Worm (Caenorhabditis elegans) whole organism, L2 larva: ENCODE results near the gene msp-10.
"Not testable (repeated sequence)": the region's sequence is repeated elsewhere in the genome, so short reads cannot be mapped to it uniquely, and the experiment has no call there.

Experiments used
- C34F6.9 ChIP-seq: fragments of 150-350 bp; optimal IDR thresholded peaks from 2 replicates; lab custom pipeline; 2014; ENCODE audit warnings: missing biosample characterization, missing genetic modification characterization
- F13H6.1 ChIP-seq: sonication (generic microtip); optimal IDR thresholded peaks from 2 replicates; lab custom pipeline; 2016; ENCODE audit warnings: missing genetic modification characterization, missing compliant biosample characterization
- R02D3.7 ChIP-seq: fragments of 150-350 bp; optimal IDR thresholded peaks from 2 replicates; lab custom pipeline; 2014; ENCODE audit warnings: missing biosample characterization, missing genetic modification characterization
- Y55F3AM.14 ChIP-seq: fragments of 200-800 bp; sonication (Bioruptor generic); optimal IDR thresholded peaks from 2 replicates; lab custom pipeline; 2018; ENCODE audit warnings: mild to moderate bottlenecking, missing genetic modification characterization, missing compliant biosample characterization
- ZK546.5 ChIP-seq: sonication (generic microtip); optimal IDR thresholded peaks from 2 replicates; lab custom pipeline; 2017; ENCODE audit warnings: missing biosample characterization, missing genetic modification characterization
- alr-1 ChIP-seq: fragments of 150-350 bp; optimal IDR thresholded peaks from 2 replicates; lab custom pipeline; 2014; ENCODE audit warnings: missing biosample characterization, missing genetic modification characterization
- ama-1 ChIP-seq: fragments of 150-350 bp; optimal IDR thresholded peaks from 2 replicates; lab custom pipeline; 2018; ENCODE audit warnings: inconsistent platforms
- ceh-16 ChIP-seq: fragments of 150-350 bp; optimal IDR thresholded peaks from 2 replicates; lab custom pipeline; 2014; ENCODE audit warnings: missing biosample characterization, missing genetic modification characterization
- ceh-82 ChIP-seq: fragments of 150-350 bp; optimal IDR thresholded peaks from 2 replicates; lab custom pipeline; 2014; ENCODE audit warnings: missing biosample characterization, missing genetic modification characterization
- crh-2 ChIP-seq: sonication (generic microtip); optimal IDR thresholded peaks from 2 replicates; lab custom pipeline; 2017; ENCODE audit warnings: missing biosample characterization, missing genetic modification characterization
- dmd-4 ChIP-seq: sonication (generic microtip); optimal IDR thresholded peaks from 2 replicates; lab custom pipeline; 2017; ENCODE audit warnings: missing biosample characterization, missing genetic modification characterization
- egl-27 ChIP-seq: sonication (generic microtip); optimal IDR thresholded peaks from 3 replicates; lab custom pipeline; 2017; ENCODE audit warnings: missing biosample characterization, missing genetic modification reagents, missing genetic modification characterization
- elt-1 ChIP-seq: fragments of 150-350 bp; optimal IDR thresholded peaks from 2 replicates; lab custom pipeline; 2014; ENCODE audit warnings: missing biosample characterization, missing genetic modification characterization
- fos-1 ChIP-seq: fragments of 150-350 bp; optimal IDR thresholded peaks from 2 replicates; lab custom pipeline; 2014; ENCODE audit warnings: missing biosample characterization, missing genetic modification characterization
- gmeb-1 ChIP-seq: fragments of 150-350 bp; optimal IDR thresholded peaks from 2 replicates; lab custom pipeline; 2014; ENCODE audit warnings: missing biosample characterization, missing genetic modification characterization
- lin-39 ChIP-seq: fragments of 150-350 bp; optimal IDR thresholded peaks from 2 replicates; lab custom pipeline; 2014; ENCODE audit warnings: missing biosample characterization, missing genetic modification reagents, missing genetic modification characterization
- lsy-2 ChIP-seq, 2 experiments: fragments of 150-350 bp in 1 of 2; sonication (generic microtip) in 1 of 2; optimal IDR thresholded peaks; 2 replicates each; lab custom pipeline; 2014 to 2017; ENCODE audit warnings: missing biosample characterization in 2 of 2, missing genetic modification characterization in 2 of 2
- mab-5 ChIP-seq: fragments of 150-350 bp; optimal IDR thresholded peaks from 2 replicates; lab custom pipeline; 2014; ENCODE audit warnings: missing biosample characterization, missing genetic modification characterization
- mbf-1 ChIP-seq: sonication (generic microtip); optimal IDR thresholded peaks from 2 replicates; lab custom pipeline; 2017; ENCODE audit warnings: missing biosample characterization, missing genetic modification characterization
- nhr-10 ChIP-seq: sonication (generic microtip); optimal IDR thresholded peaks from 2 replicates; lab custom pipeline; 2017; ENCODE audit warnings: missing biosample characterization, missing genetic modification characterization
- nhr-11 ChIP-seq: fragments of 150-350 bp; optimal IDR thresholded peaks from 2 replicates; lab custom pipeline; 2014; ENCODE audit warnings: missing biosample characterization, missing genetic modification characterization
- nhr-129 ChIP-seq: fragments of 150-350 bp; optimal IDR thresholded peaks from 2 replicates; lab custom pipeline; 2014; ENCODE audit warnings: missing biosample characterization, missing genetic modification characterization
- nhr-21 ChIP-seq: fragments of 150-350 bp; optimal IDR thresholded peaks from 2 replicates; lab custom pipeline; 2014; ENCODE audit warnings: missing biosample characterization, missing genetic modification characterization
- nhr-237 ChIP-seq: fragments of 150-350 bp; optimal IDR thresholded peaks from 2 replicates; lab custom pipeline; 2014; ENCODE audit warnings: missing biosample characterization, missing genetic modification characterization
- nhr-25 ChIP-seq: fragments of 150-350 bp; sonication (generic microtip); optimal IDR thresholded peaks from 3 replicates; lab custom pipeline; 2014; ENCODE audit warnings: missing biosample characterization, missing genetic modification characterization
- nhr-6 ChIP-seq: fragments of 150-350 bp; optimal IDR thresholded peaks from 2 replicates; lab custom pipeline; 2014; ENCODE audit warnings: missing biosample characterization, missing genetic modification characterization
- nhr-77 ChIP-seq: fragments of 150-350 bp; optimal IDR thresholded peaks from 2 replicates; lab custom pipeline; 2014; ENCODE audit warnings: missing biosample characterization, missing genetic modification characterization
- peb-1 ChIP-seq: fragments of 150-350 bp; optimal IDR thresholded peaks from 2 replicates; lab custom pipeline; 2014; ENCODE audit warnings: missing biosample characterization, missing genetic modification characterization
- sem-4 ChIP-seq: fragments of 150-350 bp; optimal IDR thresholded peaks from 2 replicates; lab custom pipeline; 2014; ENCODE audit warnings: missing biosample characterization, missing genetic modification reagents, missing genetic modification characterization
- skn-1 ChIP-seq: sonication (generic microtip); optimal IDR thresholded peaks from 2 replicates; lab custom pipeline; 2017; ENCODE audit warnings: missing biosample characterization, missing genetic modification characterization
- sma-3 ChIP-seq: sonication (generic microtip); optimal IDR thresholded peaks from 2 replicates; lab custom pipeline; 2016; ENCODE audit warnings: missing genetic modification reagents, missing genetic modification characterization, missing compliant biosample characterization
- sma-9 ChIP-seq, 2 experiments: fragments of 150-350 bp in 1 of 2; sonication (generic microtip) in 1 of 2; optimal IDR thresholded peaks; 2 replicates each; lab custom pipeline; 2014 to 2016; ENCODE audit warnings: missing genetic modification characterization in 2 of 2, mild to moderate bottlenecking in 1 of 2, missing biosample characterization in 1 of 2, missing compliant biosample characterization in 1 of 2, missing genetic modification reagents in 1 of 2, moderate library complexity in 1 of 2
- snpc-4 ChIP-seq: fragments of 150-350 bp; optimal IDR thresholded peaks from 2 replicates; lab custom pipeline; 2014; ENCODE audit warnings: missing biosample characterization, missing genetic modification characterization
- unc-39 ChIP-seq: fragments of 150-350 bp; optimal IDR thresholded peaks from 2 replicates; lab custom pipeline; 2014; ENCODE audit warnings: missing biosample characterization, missing genetic modification characterization
- unc-55 ChIP-seq: fragments of 150-350 bp; sonication (generic microtip); optimal IDR thresholded peaks from 3 replicates; lab custom pipeline; 2014; ENCODE audit warnings: missing biosample characterization, missing genetic modification reagents, missing genetic modification characterization
- unc-62 ChIP-seq: fragments of 150-350 bp; optimal IDR thresholded peaks from 2 replicates; lab custom pipeline; 2014; ENCODE audit warnings: missing biosample characterization, missing genetic modification reagents, missing genetic modification characterization
- zag-1 ChIP-seq: fragments of 150-350 bp; optimal IDR thresholded peaks from 2 replicates; lab custom pipeline; 2014; ENCODE audit warnings: missing biosample characterization, missing genetic modification characterization
- ztf-1 ChIP-seq: fragments of 200-800 bp; sonication (Bioruptor generic); conservative IDR thresholded peaks from 2 replicates; pipeline ENCODE4 v1.3.6; 2022; ENCODE audit warnings: missing genetic modification characterization, missing compliant biosample characterization
- ztf-4 ChIP-seq: fragments of 150-350 bp; optimal IDR thresholded peaks from 2 replicates; lab custom pipeline; 2014; ENCODE audit warnings: missing biosample characterization, missing genetic modification characterization

The msp-10 gene

ce11 chrIV:9837349-9837748 is at the start of gene msp-10:
Gene msp-10 (plus strand): TSS chrIV:9837649.
- not testable (repeated sequence) for TF ChIP-seq nhr-10 (tag; lab: Kevin White, UChicago); sma-9 (GFP tag; optimal IDR thresholded peaks at IDR 0.05; lab: Kevin White, UChicago); sma-9 (tag; optimal IDR thresholded peaks at IDR 0.05; lab: Kevin White, UChicago); Y55F3AM.14 (GFP tag; lab: Kevin White, UChicago)

- TF ChIP-seq lsy-2 (tag; optimal IDR thresholded peaks at IDR 0.05; lab: Kevin White, UChicago) (no peak), skn-1 (no peak), nhr-129 (tag; lab: Kevin White, UChicago) (no peak), nhr-77 (tag; lab: Kevin White, UChicago) (no peak), nhr-11 (tag; lab: Kevin White, UChicago) (no peak), egl-27 (no peak), unc-39 (no peak), R02D3.7 (tag; lab: Kevin White, UChicago) (no peak), snpc-4 (tag; lab: Kevin White, UChicago) (no peak), sem-4 (tag; lab: Kevin White, UChicago) (no peak), ZK546.5 (no peak), unc-55 (no peak)
These were observed 48.0 kb upstream of the msp-10 start, which contains the start of gene T13F2.4 for ce11 chrIV:9789496-9789895. Gene T13F2.4 (plus strand): TSS chrIV:9789796.

ce11 chrIV:9790708-9791107 is 46.7 kb upstream of the msp-10 start:
- no peak for TF ChIP-seq ztf-4
- peak; percentile 56 for TF ChIP-seq lin-39
- no peak for TF ChIP-seq nhr-11 (tag; lab: Kevin White, UChicago)
- peak; percentile 50 for TF ChIP-seq nhr-25 (tag; lab: Kevin White, UChicago)
- no peak for TF ChIP-seq nhr-10 (tag; lab: Kevin White, UChicago)
- no peak for TF ChIP-seq dmd-4 (tag; lab: Kevin White, UChicago)
- TF ChIP-seq C34F6.9 (tag; lab: Kevin White, UChicago), result no peak
- TF ChIP-seq gmeb-1 (tag; lab: Kevin White, UChicago), result no peak
- TF ChIP-seq alr-1, result no peak
- no peak for TF ChIP-seq ceh-82 (tag; lab: Kevin White, UChicago)
- TF ChIP-seq peb-1 (tag; lab: Kevin White, UChicago), result no peak
- TF ChIP-seq ztf-1, result no peak
- TF ChIP-seq nhr-6 (tag; lab: Kevin White, UChicago), result no peak
- no peak for TF ChIP-seq unc-39
- TF ChIP-seq ceh-16, result peak; percentile 78
- TF ChIP-seq skn-1, result no peak
- no peak for TF ChIP-seq sma-9 (GFP tag; optimal IDR thresholded peaks at IDR 0.05; lab: Kevin White, UChicago)
- no peak for TF ChIP-seq sma-9 (tag; optimal IDR thresholded peaks at IDR 0.05; lab: Kevin White, UChicago)
- no peak for TF ChIP-seq nhr-237 (tag; lab: Kevin White, UChicago)
- peak; percentile 2 for TF ChIP-seq nhr-21 (tag; lab: Kevin White, UChicago)
- TF ChIP-seq crh-2, result no peak
- TF ChIP-seq nhr-129 (tag; lab: Kevin White, UChicago), result no peak
- TF ChIP-seq mbf-1, result no peak
- no peak for TF ChIP-seq fos-1 (tag; lab: Kevin White, UChicago)
- no peak for TF ChIP-seq elt-1 (tag; lab: Kevin White, UChicago)
- no peak for TF ChIP-seq F13H6.1 (tag; lab: Kevin White, UChicago)
- no peak for TF ChIP-seq unc-62 (GFP tag; lab: Kevin White, UChicago)
- no peak for TF ChIP-seq lsy-2 (tag; optimal IDR thresholded peaks at IDR 0.05; lab: Kevin White, UChicago)
- TF ChIP-seq sma-3 (GFP tag; lab: Kevin White, UChicago), result no peak
- no peak for TF ChIP-seq zag-1 (tag; lab: Kevin White, UChicago)
- TF ChIP-seq mab-5 (tag; lab: Kevin White, UChicago), result no peak

ce11 chrIV:9795250-9795649 is 42.2 kb upstream of the msp-10 start:
- no peak for TF ChIP-seq egl-27
- no peak for TF ChIP-seq ama-1 (lab: Kevin White, UChicago)
